Worm (Caenorhabditis elegans): ENCODE measurements around the gene frpr-6.

The frpr-6 gene

DNA sequence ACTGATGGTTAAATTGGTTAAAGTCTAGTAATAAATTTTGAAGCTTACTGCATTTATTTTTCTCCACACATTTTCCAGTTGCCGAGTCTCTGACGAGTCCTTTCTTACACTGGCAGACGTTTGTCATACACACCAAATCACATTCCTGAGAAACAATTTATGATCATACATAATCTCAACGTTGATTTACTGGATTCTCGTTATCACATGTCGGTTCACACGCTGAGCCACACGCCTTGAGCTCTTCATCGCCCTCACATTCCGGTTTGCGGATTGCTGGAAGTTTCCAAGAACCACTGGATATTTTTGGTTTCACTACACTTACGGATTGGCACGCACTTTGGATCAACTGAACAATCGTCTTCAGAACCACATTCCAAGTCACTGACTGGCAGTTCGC is 45.3 kb downstream of the frpr-6 start:
- TF ChIP-seq unc-62 (GFP tag; optimal IDR thresholded peaks at IDR 0.05), result no peak

DNA sequence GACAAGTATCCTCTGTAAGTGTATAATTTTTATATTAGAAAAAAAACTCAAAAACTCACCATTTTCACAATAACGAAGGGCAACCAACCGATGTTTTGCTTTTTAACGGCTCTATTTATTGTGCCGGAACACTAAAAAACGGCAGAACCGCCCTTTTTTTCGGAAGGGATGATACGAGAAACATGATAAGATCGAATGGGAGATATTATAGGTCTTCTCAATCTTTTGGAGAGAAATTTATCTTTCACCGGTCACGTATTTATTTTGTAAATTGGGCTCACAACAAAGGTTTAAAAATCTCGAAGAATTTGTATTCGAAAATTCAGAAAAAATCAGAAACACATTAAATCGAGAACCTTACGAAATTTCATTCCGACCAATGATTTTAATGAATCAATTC is 46.2 kb downstream of the frpr-6 start, which contains the start of gene swm-1:
swm-1 (minus strand) TSS at position 101 of the 400 bp plus-strand sequence.
- no peak for TF ChIP-seq unc-62 (GFP tag; optimal IDR thresholded peaks at IDR 0.05)

DNA sequence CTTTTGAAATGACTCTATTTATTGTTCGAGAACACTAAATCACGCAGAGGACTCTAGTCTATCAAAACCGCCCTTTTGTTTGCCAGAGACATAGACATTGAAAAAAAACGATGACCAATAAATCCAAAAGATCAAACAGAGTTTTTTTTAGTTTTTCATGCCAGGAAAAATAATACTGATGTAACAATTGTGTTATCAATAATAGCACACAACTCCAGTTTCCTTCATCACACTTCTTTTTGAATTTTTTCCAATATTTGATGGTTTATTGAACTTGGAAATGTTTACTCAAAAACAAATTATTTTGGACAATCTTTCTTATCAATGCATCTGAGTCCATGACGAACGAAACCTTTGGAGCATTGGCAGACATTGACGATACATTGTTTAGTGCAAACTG is 47.0 kb downstream of the frpr-6 start, which contains the start of gene C25E10.8:
C25E10.8 (minus strand) TSS at position 101 of the 400 bp plus-strand sequence.
- TF ChIP-seq unc-62 (GFP tag; optimal IDR thresholded peaks at IDR 0.05), result no peak

DNA sequence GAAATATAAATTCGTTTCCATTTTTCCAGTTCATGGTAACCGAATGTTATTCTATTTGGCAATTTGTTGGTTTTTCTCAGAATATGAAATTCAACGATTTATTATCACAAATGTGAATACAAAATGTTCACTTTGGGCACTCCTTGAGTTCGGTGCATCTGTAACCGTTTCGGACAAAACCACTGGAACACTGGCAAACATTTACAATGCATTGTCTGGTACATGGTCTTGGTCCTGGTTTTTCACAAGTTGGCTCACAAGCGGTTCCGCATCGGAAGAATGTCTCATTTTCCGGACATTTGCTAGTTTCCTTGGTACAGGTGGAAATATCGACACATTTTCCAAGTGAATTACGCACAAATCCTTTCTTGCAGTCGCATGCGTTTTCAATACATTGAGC is 47.7 kb downstream of the frpr-6 start:
- no peak for TF ChIP-seq unc-62 (GFP tag; optimal IDR thresholded peaks at IDR 0.05)

- no peak for TF ChIP-seq unc-62 (GFP tag; optimal IDR thresholded peaks at IDR 0.05)
These were observed 49.9 kb downstream of the frpr-6 start, which contains the start of gene C25E10.7 for ce11 chrV:9051100-9051499. Gene C25E10.7 (minus strand): TSS chrV:9051200.

All from whole organism, dauer.